Fruit fly (Drosophila melanogaster): ENCODE measurements around the gene eIF4E1.

Gene eIF4E1

dm6 chr3L:9446731-9447238 lies 44.5 kb upstream of the eIF4E1 start, which contains the start of gene CG3529 (continued):
- TF ChIP-seq D (optimal IDR thresholded peaks at IDR 0.05) (no peak), D (GFP tag; optimal IDR thresholded peaks at IDR 0.05) (no peak), ac (GFP tag; optimal IDR thresholded peaks at IDR 0.05) (no peak), CG18262 (tag; optimal IDR thresholded peaks at IDR 0.05) (peak; percentile 18), Ets97D (GFP tag; optimal IDR thresholded peaks at IDR 0.05) (peak; percentile 67), Awh (GFP tag; IDR thresholded peaks at IDR 0.05) (no peak), CG4707 (GFP tag; optimal IDR thresholded peaks at IDR 0.05) (peak; percentile 15), CG1647 (GFP tag; optimal IDR thresholded peaks at IDR 0.05) (peak; percentile 35), ab (GFP tag; optimal IDR thresholded peaks at IDR 0.05) (no peak), dati (GFP tag; IDR thresholded peaks at IDR 0.05) (no peak), slou (GFP tag; optimal IDR thresholded peaks at IDR 0.05) (no peak), CG13424 (tag; optimal IDR thresholded peaks at IDR 0.05) (peak; percentile 47), CG6683 (GFP tag; optimal IDR thresholded peaks at IDR 0.05) (no peak), CG17802 (tag; optimal IDR thresholded peaks at IDR 0.05) (no peak), lmd (GFP tag; IDR thresholded peaks at IDR 0.05) (no peak; the same call in 1 of the 2 replicates), E2f1 (GFP tag; IDR thresholded peaks at IDR 0.05) (no peak), lab (GFP tag; optimal IDR thresholded peaks at IDR 0.05) (peak; percentile 23), unc-4 (GFP tag; IDR thresholded peaks at IDR 0.05; ENCODE audit: partially characterized antibody) (no peak), psq (GFP tag; optimal IDR thresholded peaks at IDR 0.05) (no peak), chinmo (GFP tag; IDR thresholded peaks at IDR 0.05; ENCODE audit: partially characterized antibody) (peak; percentile 68; the same call in 2 of the 4 replicates), CG14441 (GFP tag; IDR thresholded peaks at IDR 0.05) (no peak), stwl (tag; optimal IDR thresholded peaks at IDR 0.05) (peak; percentile 69), CG10654 (GFP tag; optimal IDR thresholded peaks at IDR 0.05) (no peak), p53 (GFP tag; optimal IDR thresholded peaks at IDR 0.05) (no peak), Med (GFP tag) (peak; percentile 81), row (GFP tag; IDR thresholded peaks at IDR 0.05) (peak; percentile 75), tup (GFP tag; optimal IDR thresholded peaks at IDR 0.05) (no peak), gem (tag; optimal IDR thresholded peaks at IDR 0.05) (peak; percentile 36), crc (GFP tag; optimal IDR thresholded peaks at IDR 0.05) (no peak), zfh2 (GFP tag; optimal IDR thresholded peaks at IDR 0.05) (no peak), CG10565 (GFP tag; optimal IDR thresholded peaks at IDR 0.05) (no peak), vnd (GFP tag; IDR thresholded peaks at IDR 0.05; ENCODE audit: partially characterized antibody) (no peak), CG8765 (GFP tag; IDR thresholded peaks at IDR 0.05) (no peak), Elba2 (GFP tag; optimal IDR thresholded peaks at IDR 0.05) (no peak), crol (GFP tag; IDR thresholded peaks at IDR 0.05) (peak; percentile 89), chn (GFP tag; optimal IDR thresholded peaks at IDR 0.05) (peak; percentile 79), CG15696 (tag; optimal IDR thresholded peaks at IDR 0.05) (peak; percentile 20), Hey (tag; optimal IDR thresholded peaks at IDR 0.05) (no peak), Tbp (GFP tag; optimal IDR thresholded peaks at IDR 0.05) (no peak), aop (GFP tag; IDR thresholded peaks at IDR 0.05) (no peak), CG11247 (GFP tag; IDR thresholded peaks at IDR 0.05) (no peak), CG2120 (GFP tag; optimal IDR thresholded peaks at IDR 0.05) (peak; percentile 35), stc (GFP tag; IDR thresholded peaks at IDR 0.05) (no peak), Myb (GFP tag; optimal IDR thresholded peaks at IDR 0.05) (peak; percentile 47), Hmx (GFP tag; optimal IDR thresholded peaks at IDR 0.05) (no peak), Ets65A (GFP tag) (peak; percentile 62), sqz (GFP tag; optimal IDR thresholded peaks at IDR 0.05) (peak; percentile 82), nerfin-1 (tag; optimal IDR thresholded peaks at IDR 0.05) (peak; percentile 87), ranshi (GFP tag; IDR thresholded peaks at IDR 0.05) (0 out of 2 replicates have a peak, but pooled peaks have one; percentile 8), NC2α (GFP tag; optimal IDR thresholded peaks at IDR 0.05) (no peak), CG6689 (GFP tag; IDR thresholded peaks at IDR 0.05) (no peak; the same call in 1 of the 2 replicates), CG17186 (GFP tag; optimal IDR thresholded peaks at IDR 0.05) (peak; percentile 6)
